Fruit fly (Drosophila melanogaster) whole organism, embryonic: ENCODE results near the gene CG7974.

Experiments used
- Aef1 ChIP-seq: fragments of 200-800 bp; sonication (Bioruptor generic); IDR thresholded peaks from 3 replicates; pipeline ENCODE4 v1.3.6; 2022; ENCODE audit warnings: missing biosample characterization, missing genetic modification characterization
- Atf-2 ChIP-seq: fragments of 200-800 bp; sonication (Bioruptor generic); optimal IDR thresholded peaks from 2 replicates; lab custom pipeline; 2016; ENCODE audit warnings: missing biosample characterization, missing genetic modification characterization
- B-H2 ChIP-seq: fragments of 200-800 bp; sonication (Bioruptor generic); optimal IDR thresholded peaks from 2 replicates; lab custom pipeline; 2018; ENCODE audit warnings: missing biosample characterization, mild to moderate bottlenecking, missing genetic modification characterization
- BtbVII ChIP-seq: fragments of 200-800 bp; sonication (Bioruptor generic); optimal IDR thresholded peaks from 3 replicates; lab custom pipeline; 2017; ENCODE audit warnings: missing biosample characterization, mild to moderate bottlenecking, missing genetic modification characterization
- Bteb2 ChIP-seq: fragments of 200-800 bp; sonication (Bioruptor generic); optimal IDR thresholded peaks from 2 replicates; lab custom pipeline; 2016; ENCODE audit warnings: missing biosample characterization, missing genetic modification characterization
- CG10321 ChIP-seq: fragments of 200-800 bp; sonication (Bioruptor generic); IDR thresholded peaks from 2 replicates; pipeline ENCODE4 v1.3.6; 2022; ENCODE audit warnings: missing biosample characterization, missing genetic modification characterization
- CG10565 ChIP-seq: fragments of 200-800 bp; sonication (Bioruptor generic); optimal IDR thresholded peaks from 3 replicates; lab custom pipeline; 2016; ENCODE audit warnings: missing biosample characterization, mild to moderate bottlenecking, missing genetic modification characterization
- CG11504 ChIP-seq: fragments of 200-800 bp; sonication (Bioruptor generic); optimal IDR thresholded peaks from 3 replicates; lab custom pipeline; 2019; ENCODE audit warnings: missing biosample characterization, mild to moderate bottlenecking, missing genetic modification characterization, moderate library complexity
- CG11560 ChIP-seq: fragments of 200-800 bp; sonication (Bioruptor generic); IDR thresholded peaks from 3 replicates; pipeline ENCODE4 v1.3.6; 2022; ENCODE audit warnings: missing biosample characterization, missing genetic modification characterization
- CG12071 ChIP-seq: fragments of 200-800 bp; sonication (Bioruptor generic); optimal IDR thresholded peaks from 3 replicates; lab custom pipeline; 2018; ENCODE audit warnings: missing biosample characterization, mild to moderate bottlenecking, missing genetic modification characterization
- CG14014 ChIP-seq: fragments of 200-800 bp; sonication (Bioruptor generic); IDR thresholded peaks from 2 replicates; pipeline ENCODE4 v1.3.6; 2022; ENCODE audit warnings: missing biosample characterization, missing genetic modification characterization
- CG17802 ChIP-seq: fragments of 200-800 bp; sonication (Bioruptor generic); optimal IDR thresholded peaks from 2 replicates; lab custom pipeline; 2018; ENCODE audit warnings: missing biosample characterization, mild to moderate bottlenecking, missing genetic modification characterization, moderate library complexity
- CG2199 ChIP-seq: fragments of 200-800 bp; sonication (Bioruptor generic); IDR thresholded peaks from 3 replicates; pipeline ENCODE4 v1.3.6; 2022; ENCODE audit warnings: missing biosample characterization, missing genetic modification characterization
- CG4707 ChIP-seq: fragments of 200-800 bp; sonication (Bioruptor generic); optimal IDR thresholded peaks from 2 replicates; lab custom pipeline; 2018; ENCODE audit warnings: missing biosample characterization, mild to moderate bottlenecking, missing genetic modification characterization, moderate library complexity
- CG6765 ChIP-seq: fragments of 200-800 bp; sonication (Bioruptor generic); optimal IDR thresholded peaks from 3 replicates; lab custom pipeline; 2017; ENCODE audit warnings: missing biosample characterization, mild to moderate bottlenecking, missing genetic modification characterization
- CG8281 ChIP-seq: fragments of 200-800 bp; sonication (Bioruptor generic); optimal IDR thresholded peaks from 2 replicates; lab custom pipeline; 2018; ENCODE audit warnings: missing biosample characterization, mild to moderate bottlenecking, missing genetic modification characterization, moderate library complexity
- CG8765 ChIP-seq: fragments of 200-800 bp; sonication (Bioruptor generic); IDR thresholded peaks from 2 replicates; pipeline ENCODE4 v1.3.6; 2022; ENCODE audit warnings: missing biosample characterization, missing genetic modification characterization
- CkIIα-i1 ChIP-seq: fragments of 200-800 bp; sonication (Bioruptor generic); IDR thresholded peaks from 2 replicates; pipeline ENCODE4 v1.3.6; 2022; ENCODE audit warnings: missing biosample characterization, missing genetic modification characterization
- D ChIP-seq, 2 experiments: fragments of 200-800 bp in 1 of 2; fragments of >200 bp in 1 of 2; sonication (Bioruptor generic) in 1 of 2; optimal IDR thresholded peaks; 2 replicates in 1 of 2; 3 replicates in 1 of 2; lab custom pipeline; 2017; ENCODE audit warnings: mild to moderate bottlenecking in 1 of 2, missing biosample characterization in 1 of 2, missing genetic modification characterization in 1 of 2, missing genetic modification reagents in 1 of 2
- D19A ChIP-seq: fragments of 200-800 bp; optimal IDR thresholded peaks from 3 replicates; lab custom pipeline; 2019; ENCODE audit warnings: missing biosample characterization, mild to moderate bottlenecking, missing genetic modification characterization, moderate library complexity
- Dip3 ChIP-seq: fragments of 200-800 bp; sonication (Bioruptor generic); optimal IDR thresholded peaks from 3 replicates; lab custom pipeline; 2016; ENCODE audit warnings: missing biosample characterization, missing genetic modification characterization
- H15 ChIP-seq: fragments of 200-800 bp; sonication (Bioruptor generic); IDR thresholded peaks from 3 replicates; pipeline ENCODE4 v1.3.6; 2022; ENCODE audit warnings: missing biosample characterization, missing genetic modification characterization
- Med ChIP-seq: fragments of 200-800 bp; sonication (Bioruptor generic); peaks from one replicate; lab custom pipeline; 2016; ENCODE audit warnings: missing biosample characterization, missing genetic modification characterization, mild to moderate bottlenecking, inconsistent platforms, moderate library complexity
- Optix ChIP-seq: fragments of 200-800 bp; sonication (Bioruptor generic); IDR thresholded peaks from 3 replicates; pipeline ENCODE4 v1.3.6; 2022; ENCODE audit warnings: missing biosample characterization, missing genetic modification characterization
- Poxn ChIP-seq: fragments of 200-800 bp; sonication (Bioruptor generic); IDR thresholded peaks from 2 replicates; pipeline ENCODE4 v1.3.6; 2022; ENCODE audit warnings: missing biosample characterization, missing genetic modification characterization
- Ptx1 ChIP-seq: fragments of 200-800 bp; sonication (Bioruptor generic); IDR thresholded peaks from 2 replicates; pipeline ENCODE4 v1.3.6; 2022; ENCODE audit warnings: missing biosample characterization, missing genetic modification characterization
- Sox100B ChIP-seq: fragments of 200-800 bp; sonication (Bioruptor generic); optimal IDR thresholded peaks from 3 replicates; lab custom pipeline; 2018; ENCODE audit warnings: missing biosample characterization, mild to moderate bottlenecking, missing genetic modification characterization
- Taf1 ChIP-seq: fragments of 200-800 bp; sonication (Bioruptor generic); IDR thresholded peaks from 2 replicates; pipeline ENCODE4 v1.3.6; 2022; ENCODE audit warnings: missing biosample characterization, missing genetic modification characterization
- bigmax ChIP-seq: fragments of 200-800 bp; sonication (Bioruptor generic); optimal IDR thresholded peaks from 2 replicates; lab custom pipeline; 2018; ENCODE audit warnings: missing biosample characterization, mild to moderate bottlenecking, missing genetic modification characterization
- cad ChIP-seq: fragments of >200 bp; optimal IDR thresholded peaks from 2 replicates; lab custom pipeline; 2017; ENCODE audit warnings: missing biosample characterization, missing genetic modification characterization
- crc ChIP-seq: fragments of 200-800 bp; sonication (Bioruptor generic); optimal IDR thresholded peaks from 2 replicates; lab custom pipeline; 2016; ENCODE audit warnings: missing biosample characterization, missing genetic modification characterization
- croc ChIP-seq: fragments of 200-800 bp; sonication (Bioruptor generic); conservative IDR thresholded peaks from 3 replicates; pipeline ENCODE4 v1.3.6; 2022; ENCODE audit warnings: missing biosample characterization, missing genetic modification characterization
- dati ChIP-seq: fragments of 200-800 bp; sonication (Bioruptor generic); IDR thresholded peaks from 2 replicates; pipeline ENCODE4 v1.3.6; 2022; ENCODE audit warnings: missing biosample characterization, missing genetic modification characterization
- disco-r ChIP-seq: fragments of 200-800 bp; sonication (Bioruptor generic); optimal IDR thresholded peaks from 2 replicates; lab custom pipeline; 2016; ENCODE audit warnings: missing biosample characterization, missing genetic modification characterization
- eve ChIP-seq, 2 experiments: fragments of >200 bp; optimal IDR thresholded peaks; 2 replicates each; lab custom pipeline; 2017; ENCODE audit warnings: missing biosample characterization in 2 of 2, missing genetic modification characterization in 2 of 2
- exex ChIP-seq: fragments of 200-800 bp; sonication (Bioruptor generic); optimal IDR thresholded peaks from 4 replicates; lab custom pipeline; 2018; ENCODE audit warnings: missing biosample characterization, mild to moderate bottlenecking, missing genetic modification characterization, moderate library complexity
- ftz-f1 ChIP-seq: fragments of 200-800 bp; sonication (Bioruptor generic); optimal IDR thresholded peaks from 2 replicates; lab custom pipeline; 2016; ENCODE audit warnings: missing biosample characterization, missing genetic modification characterization
- gfzf ChIP-seq: fragments of 200-800 bp; sonication (Bioruptor generic); optimal IDR thresholded peaks from 2 replicates; lab custom pipeline; 2016; ENCODE audit warnings: missing biosample characterization, mild to moderate bottlenecking, missing genetic modification characterization, moderate library complexity
- grn ChIP-seq: fragments of 200-800 bp; sonication (Bioruptor generic); optimal IDR thresholded peaks from 3 replicates; lab custom pipeline; 2017; ENCODE audit warnings: missing biosample characterization, missing genetic modification characterization
- gro ChIP-seq: fragments of 200-800 bp; sonication (Bioruptor generic); optimal IDR thresholded peaks from 2 replicates; lab custom pipeline; 2016; ENCODE audit warnings: missing biosample characterization, missing genetic modification characterization
- luna ChIP-seq: fragments of 200-800 bp; sonication (Bioruptor generic); optimal IDR thresholded peaks from 2 replicates; lab custom pipeline; 2016; ENCODE audit warnings: missing biosample characterization, missing genetic modification characterization
- pb ChIP-seq: fragments of 200-800 bp; sonication (Bioruptor generic); optimal IDR thresholded peaks from 3 replicates; lab custom pipeline; 2016; ENCODE audit warnings: missing biosample characterization, missing genetic modification characterization
- pnt ChIP-seq: fragments of 200-800 bp; sonication (Bioruptor generic); optimal IDR thresholded peaks from 3 replicates; lab custom pipeline; 2016; ENCODE audit warnings: missing biosample characterization, missing genetic modification characterization
- pzg ChIP-seq: fragments of 200-800 bp; sonication (Bioruptor generic); optimal IDR thresholded peaks from 3 replicates; lab custom pipeline; 2018; ENCODE audit warnings: missing biosample characterization, mild to moderate bottlenecking, missing genetic modification characterization, moderate library complexity
- rib ChIP-seq: fragments of 200-800 bp; sonication (Bioruptor generic); IDR thresholded peaks from 2 replicates; pipeline ENCODE4 v1.3.6; 2022; ENCODE audit warnings: missing biosample characterization, missing genetic modification characterization
- run ChIP-seq: fragments of 200-800 bp; sonication (Bioruptor generic); optimal IDR thresholded peaks from 3 replicates; lab custom pipeline; 2018; ENCODE audit warnings: missing biosample characterization, mild to moderate bottlenecking, missing genetic modification characterization
- seq ChIP-seq: fragments of 200-800 bp; sonication (Bioruptor generic); IDR thresholded peaks from 2 replicates; pipeline ENCODE4 v1.3.6; 2022; ENCODE audit warnings: missing biosample characterization, missing genetic modification characterization
- sob ChIP-seq: fragments of 200-800 bp; sonication (Bioruptor generic); IDR thresholded peaks from 2 replicates; pipeline ENCODE4 v1.3.6; 2022; ENCODE audit warnings: missing biosample characterization, missing genetic modification characterization
- trh ChIP-seq: fragments of 200-800 bp; sonication (Bioruptor generic); optimal IDR thresholded peaks from 2 replicates; lab custom pipeline; 2016; ENCODE audit warnings: missing biosample characterization, missing genetic modification characterization
- tx ChIP-seq: fragments of 200-800 bp; sonication (Bioruptor generic); optimal IDR thresholded peaks from 2 replicates; lab custom pipeline; 2016; ENCODE audit warnings: missing biosample characterization, missing genetic modification characterization
- zfh1 ChIP-seq: fragments of 200-800 bp; sonication (Bioruptor generic); IDR thresholded peaks from 3 replicates; pipeline ENCODE4 v1.3.6; 2022; ENCODE audit warnings: missing biosample characterization, missing genetic modification characterization
- zfh2 ChIP-seq: fragments of 200-800 bp; sonication (Bioruptor generic); optimal IDR thresholded peaks from 2 replicates; lab custom pipeline; 2016; ENCODE audit warnings: missing biosample characterization, missing genetic modification characterization

Gene CG7974

dm6 chr3L:1668504-1668903 is 3.6 kb downstream of the CG7974 start, which contains the start of gene RpL23A (continued):
- TF ChIP-seq gro (GFP tag; lab: Kevin White, UChicago), result peak; percentile 97
- peak; percentile 97 for TF ChIP-seq B-H2 (GFP tag; lab: Kevin White, UChicago)
- TF ChIP-seq eve (GFP tag; optimal IDR thresholded peaks at IDR 0.05; lab: Kevin White, UChicago), result no peak
- TF ChIP-seq trh (GFP tag; lab: Kevin White, UChicago), result peak; percentile 93
- TF ChIP-seq zfh2, result peak; percentile 97
- peak; percentile 63 for TF ChIP-seq Poxn (GFP tag; lab: Robert Waterston, UW)
- TF ChIP-seq Atf-2 (GFP tag; lab: Kevin White, UChicago), result peak; percentile 93
- no peak for TF ChIP-seq cad
- TF ChIP-seq crc (GFP tag; lab: Kevin White, UChicago), result peak; percentile 95
- TF ChIP-seq luna, result peak; percentile 96
- TF ChIP-seq ftz-f1 (GFP tag; lab: Kevin White, UChicago), result peak; percentile 91
- TF ChIP-seq exex (tag; lab: Kevin White, UChicago), result peak; percentile 72
- peak; percentile 89 for TF ChIP-seq CG11504 (tag; lab: Kevin White, UChicago)
- TF ChIP-seq D (optimal IDR thresholded peaks at IDR 0.05; lab: Kevin White, UChicago), result peak; percentile 69
- TF ChIP-seq D (GFP tag; optimal IDR thresholded peaks at IDR 0.05; lab: Kevin White, UChicago), result peak; percentile 92
- TF ChIP-seq CG14014 (GFP tag; lab: Robert Waterston, UW), result peak; percentile 94
- TF ChIP-seq Bteb2, result peak; percentile 95
- peak; percentile 100 for TF ChIP-seq Med
- TF ChIP-seq D19A (tag; lab: Kevin White, UChicago), result peak; percentile 63
- TF ChIP-seq gfzf (GFP tag; lab: Kevin White, UChicago), result peak; percentile 58
- TF ChIP-seq CG8765 (GFP tag; lab: Robert Waterston, UW), result peak; percentile 82
- TF ChIP-seq CG17802 (tag; lab: Kevin White, UChicago), result peak; percentile 84
- peak; percentile 86 for TF ChIP-seq seq
- TF ChIP-seq CG2199 (GFP tag; lab: Robert Waterston, UW), result peak; percentile 92
- peak; percentile 92 for TF ChIP-seq H15 (GFP tag; lab: Robert Waterston, UW)
- peak; percentile 92 for TF ChIP-seq grn (GFP tag; lab: Kevin White, UChicago)
- TF ChIP-seq Aef1 (GFP tag; lab: Robert Waterston, UW), result peak; percentile 93
- peak; percentile 92 for TF ChIP-seq bigmax (GFP tag; lab: Kevin White, UChicago)
- peak; percentile 93 for TF ChIP-seq rib (GFP tag; lab: Robert Waterston, UW)
- peak; percentile 88 for TF ChIP-seq CG11560
- peak; percentile 74 for TF ChIP-seq CG10321
- TF ChIP-seq CG12071 (GFP tag; lab: Kevin White, UChicago), result peak; percentile 92
- TF ChIP-seq tx (GFP tag; lab: Kevin White, UChicago), result peak; percentile 92
- TF ChIP-seq pnt, result peak; percentile 90
- TF ChIP-seq CG6765 (GFP tag; lab: Kevin White, UChicago), result peak; percentile 96
- peak; percentile 95 for TF ChIP-seq disco-r
- peak; percentile 75 for TF ChIP-seq CG8281 (tag; lab: Kevin White, UChicago)
- no peak for TF ChIP-seq Sox100B (GFP tag; lab: Kevin White, UChicago)
- peak; percentile 98 for TF ChIP-seq zfh1
- peak; percentile 70 for TF ChIP-seq run (tag; lab: Kevin White, UChicago)
- TF ChIP-seq Optix, result peak; percentile 91
- peak; percentile 95 for TF ChIP-seq Ptx1
- TF ChIP-seq CG10565, result peak; percentile 84
- peak; percentile 100 for TF ChIP-seq pzg (GFP tag; lab: Kevin White, UChicago)
- peak; percentile 87 for TF ChIP-seq dati (GFP tag; lab: Robert Waterston, UW)
- peak; percentile 98 for TF ChIP-seq sob (GFP tag; lab: Robert Waterston, UW)
- TF ChIP-seq pb (GFP tag; lab: Kevin White, UChicago), result peak; percentile 97
- peak; percentile 94 for TF ChIP-seq Dip3 (GFP tag; lab: Kevin White, UChicago)
- TF ChIP-seq Taf1 (GFP tag; lab: Robert Waterston, UW), result peak; percentile 71; the same call in 1 of the 2 replicates
- TF ChIP-seq croc (GFP tag; lab: Robert Waterston, UW), result peak; percentile 85
- peak; percentile 52; the same call in 1 of the 2 replicates for TF ChIP-seq CkIIα-i1 (GFP tag; lab: Robert Waterston, UW)
- TF ChIP-seq CG4707 (GFP tag; lab: Kevin White, UChicago), result peak; percentile 86
- TF ChIP-seq BtbVII (GFP tag; lab: Kevin White, UChicago), result peak; percentile 92
